Worm (Caenorhabditis elegans): ENCODE data around the gene her-1.

Gene her-1

DNA sequence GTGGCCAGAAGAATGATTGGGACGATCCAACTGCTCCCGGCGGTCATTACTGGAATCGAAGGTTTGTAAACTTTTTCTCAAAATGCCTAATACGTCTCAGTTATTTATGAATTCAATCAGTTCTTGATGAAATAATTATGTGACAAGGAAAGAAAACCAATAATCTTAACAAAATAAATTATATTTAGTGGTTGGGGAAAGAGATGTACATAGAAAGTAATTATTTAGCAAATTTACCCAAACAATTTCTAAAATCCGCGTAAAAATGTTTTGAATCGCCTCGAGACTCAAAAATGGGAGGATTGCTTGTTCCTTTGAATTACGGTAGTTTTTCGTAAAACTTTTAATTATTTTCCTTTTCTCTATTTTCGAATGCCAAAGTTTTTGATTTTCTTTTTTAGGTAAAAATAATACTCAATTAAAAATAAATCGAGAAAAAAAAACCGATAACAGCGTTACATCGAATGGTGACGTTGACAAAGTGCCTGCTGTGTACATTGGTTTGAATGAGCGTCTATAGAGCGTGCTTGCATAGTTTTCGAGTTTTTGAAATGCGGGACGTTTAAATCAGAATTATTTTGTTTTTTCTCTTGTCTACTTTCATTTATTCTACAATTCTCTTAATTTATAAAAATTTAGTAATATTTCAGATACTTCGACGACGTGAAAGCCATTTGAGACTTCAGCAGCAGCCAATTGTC, 32.8 kb downstream of the her-1 start, which contains the start of the genes aagr-3 and drap-1:
Gene aagr-3, minus strand, starts transcription at position 51 of the 701 bp plus-strand sequence.
Gene drap-1, plus strand, starts transcription at position 645 of the 701 bp plus-strand sequence.
- no peak for TF ChIP-seq tbx-2 (tag; optimal IDR thresholded peaks at IDR 0.05)
- TF ChIP-seq ref-2 (tag; optimal IDR thresholded peaks at IDR 0.05): no peak
- TF ChIP-seq gmeb-2 (tag; optimal IDR thresholded peaks at IDR 0.05): no peak
- no peak for TF ChIP-seq che-1 (tag; optimal IDR thresholded peaks at IDR 0.05)
- TF ChIP-seq tbx-7 (tag; optimal IDR thresholded peaks at IDR 0.05): no peak
- TF ChIP-seq C08G9.2 (tag; optimal IDR thresholded peaks at IDR 0.05): no peak
- no peak for TF ChIP-seq ttx-3 (tag; optimal IDR thresholded peaks at IDR 0.05)
- no peak for TF ChIP-seq sox-2 (GFP tag; IDR thresholded peaks at IDR 0.05)
- TF ChIP-seq hlh-15 (tag; optimal IDR thresholded peaks at IDR 0.05): no peak
- TF ChIP-seq dve-1 (tag; optimal IDR thresholded peaks at IDR 0.05): no peak
- TF ChIP-seq madf-2 (tag; optimal IDR thresholded peaks at IDR 0.05): no peak
- TF ChIP-seq elt-2 (tag; optimal IDR thresholded peaks at IDR 0.05): peak; percentile 14
- TF ChIP-seq lim-6 (tag; optimal IDR thresholded peaks at IDR 0.05): no peak
- TF ChIP-seq nfya-1 (tag; optimal IDR thresholded peaks at IDR 0.05): peak; percentile 45
- peak; percentile 2 for TF ChIP-seq ceh-31 (tag; optimal IDR thresholded peaks at IDR 0.05)

DNA sequence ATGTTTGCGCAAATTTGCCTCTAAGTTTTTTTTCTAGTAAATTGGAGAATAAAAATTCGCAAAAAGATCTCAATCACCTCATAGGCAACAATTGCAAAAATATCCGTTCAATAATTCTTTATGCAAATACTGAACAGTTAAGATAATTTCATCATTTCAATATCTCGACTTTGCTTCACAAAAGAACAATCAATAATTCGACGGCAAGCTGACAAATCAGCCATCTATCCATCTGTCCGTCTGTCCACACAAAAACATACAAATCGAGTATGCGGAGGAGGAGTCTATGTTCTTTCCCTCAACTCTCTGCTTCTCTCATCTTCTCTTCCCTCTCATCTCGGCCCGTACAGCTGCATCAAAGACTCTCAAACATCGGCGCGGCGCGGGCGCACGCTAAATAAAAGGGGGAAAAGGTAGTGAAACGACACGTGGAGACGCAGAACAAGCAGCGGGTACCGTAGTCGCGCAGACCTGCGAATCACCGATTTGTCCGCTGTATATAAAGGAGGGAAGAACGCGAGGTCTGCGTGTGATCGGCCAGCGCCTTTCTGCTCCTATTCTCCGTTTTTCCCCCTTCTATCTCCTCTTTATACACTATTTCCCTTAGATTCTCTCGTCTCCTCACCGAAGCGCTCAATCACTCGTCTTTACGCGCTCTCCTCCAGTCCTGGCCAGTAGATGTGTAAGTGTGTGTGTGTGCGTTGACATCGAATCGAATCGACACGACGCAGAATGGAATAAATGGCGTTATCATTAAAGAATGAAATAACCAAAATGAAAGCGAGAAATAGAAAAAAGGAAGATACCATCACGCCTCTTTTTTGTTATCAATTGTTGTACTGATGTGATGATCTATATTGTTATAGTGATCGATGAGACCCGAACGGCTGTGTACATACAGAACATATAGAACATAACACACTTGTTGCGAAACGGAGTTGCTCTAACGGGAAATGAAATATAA, 34.2 kb downstream of the her-1 start:
- TF ChIP-seq nhr-11 (tag; optimal IDR thresholded peaks at IDR 0.05): no peak
- no peak for TF ChIP-seq gmeb-2 (tag; optimal IDR thresholded peaks at IDR 0.05)
- TF ChIP-seq pag-3 (tag; optimal IDR thresholded peaks at IDR 0.05; ENCODE audit: borderline replicate concordance): peak; percentile 55
- peak; percentile 73 for TF ChIP-seq ztf-16 (tag; optimal IDR thresholded peaks at IDR 0.05)
- peak; percentile 76 for TF ChIP-seq syd-9 (tag; optimal IDR thresholded peaks at IDR 0.05)
- peak; percentile 94 for TF ChIP-seq F13H6.1 (tag; optimal IDR thresholded peaks at IDR 0.05)
- TF ChIP-seq hlh-13 (GFP tag; optimal IDR thresholded peaks at IDR 0.05): no peak
- TF ChIP-seq odd-2 (tag; optimal IDR thresholded peaks at IDR 0.05): no peak
- TF ChIP-seq ceh-34 (tag; optimal IDR thresholded peaks at IDR 0.05): peak; percentile 95
- no peak for TF ChIP-seq ceh-45 (GFP tag; IDR thresholded peaks at IDR 0.05)
- peak; percentile 12 for TF ChIP-seq ceh-48 (tag; optimal IDR thresholded peaks at IDR 0.05)
- no peak for TF ChIP-seq elt-4 (tag; optimal IDR thresholded peaks at IDR 0.05)
- peak; percentile 5 for TF ChIP-seq T23F11.4 (GFP tag; optimal IDR thresholded peaks at IDR 0.05)
- TF ChIP-seq unc-86 (tag; optimal IDR thresholded peaks at IDR 0.05): peak; percentile 42
- peak; percentile 56 for TF ChIP-seq che-1 (tag; optimal IDR thresholded peaks at IDR 0.05)
- TF ChIP-seq pat-9 (tag; optimal IDR thresholded peaks at IDR 0.05): peak; percentile 61
- peak; percentile 83 for TF ChIP-seq ets-4 (tag; optimal IDR thresholded peaks at IDR 0.05)
- peak; percentile 82 for TF ChIP-seq elt-2 (tag; optimal IDR thresholded peaks at IDR 0.05)
- TF ChIP-seq K09A11.1 (tag; optimal IDR thresholded peaks at IDR 0.05; ENCODE audit: insufficient read depth): peak; percentile 15
- TF ChIP-seq zip-5 (tag; optimal IDR thresholded peaks at IDR 0.05): no peak
- TF ChIP-seq pha-4 (tag; optimal IDR thresholded peaks at IDR 0.05): no peak
- TF ChIP-seq dve-1 (tag; optimal IDR thresholded peaks at IDR 0.05): peak; percentile 64
- peak; percentile 69 for TF ChIP-seq unc-42 (tag; optimal IDR thresholded peaks at IDR 0.05)
- TF ChIP-seq dmd-4 (tag; optimal IDR thresholded peaks at IDR 0.05; ENCODE audit: borderline replicate concordance): peak; percentile 72
- TF ChIP-seq npax-4 (tag; optimal IDR thresholded peaks at IDR 0.05): peak; percentile 3
- peak; percentile 38 for TF ChIP-seq mec-3 (tag; optimal IDR thresholded peaks at IDR 0.05; ENCODE audit: borderline replicate concordance)
- peak; percentile 95 for TF ChIP-seq pros-1 (tag; optimal IDR thresholded peaks at IDR 0.05)
- TF ChIP-seq pha-2 (tag; optimal IDR thresholded peaks at IDR 0.05): peak; percentile 73
- peak; percentile 75 for TF ChIP-seq ceh-22 (tag; optimal IDR thresholded peaks at IDR 0.05)
- peak; percentile 75 for TF ChIP-seq fkh-10 (GFP tag; optimal IDR thresholded peaks at IDR 0.05)
- TF ChIP-seq rnt-1 (tag; optimal IDR thresholded peaks at IDR 0.05): peak; percentile 94
- TF ChIP-seq sox-4 (tag; optimal IDR thresholded peaks at IDR 0.05): peak; percentile 52
- peak; percentile 100 for TF ChIP-seq nfya-1 (tag; optimal IDR thresholded peaks at IDR 0.05)
- TF ChIP-seq fax-1 (tag; optimal IDR thresholded peaks at IDR 0.05): peak; percentile 33
- TF ChIP-seq hlh-15 (tag; optimal IDR thresholded peaks at IDR 0.05): no peak
- TF ChIP-seq hlh-6 (tag; optimal IDR thresholded peaks at IDR 0.05): peak; percentile 60
- peak; percentile 62 for TF ChIP-seq ceh-6 (GFP tag; optimal IDR thresholded peaks at IDR 0.05)
